Fruit fly (Drosophila melanogaster): ENCODE measurements around the gene CG32486.

Gene CG32486

DNA sequence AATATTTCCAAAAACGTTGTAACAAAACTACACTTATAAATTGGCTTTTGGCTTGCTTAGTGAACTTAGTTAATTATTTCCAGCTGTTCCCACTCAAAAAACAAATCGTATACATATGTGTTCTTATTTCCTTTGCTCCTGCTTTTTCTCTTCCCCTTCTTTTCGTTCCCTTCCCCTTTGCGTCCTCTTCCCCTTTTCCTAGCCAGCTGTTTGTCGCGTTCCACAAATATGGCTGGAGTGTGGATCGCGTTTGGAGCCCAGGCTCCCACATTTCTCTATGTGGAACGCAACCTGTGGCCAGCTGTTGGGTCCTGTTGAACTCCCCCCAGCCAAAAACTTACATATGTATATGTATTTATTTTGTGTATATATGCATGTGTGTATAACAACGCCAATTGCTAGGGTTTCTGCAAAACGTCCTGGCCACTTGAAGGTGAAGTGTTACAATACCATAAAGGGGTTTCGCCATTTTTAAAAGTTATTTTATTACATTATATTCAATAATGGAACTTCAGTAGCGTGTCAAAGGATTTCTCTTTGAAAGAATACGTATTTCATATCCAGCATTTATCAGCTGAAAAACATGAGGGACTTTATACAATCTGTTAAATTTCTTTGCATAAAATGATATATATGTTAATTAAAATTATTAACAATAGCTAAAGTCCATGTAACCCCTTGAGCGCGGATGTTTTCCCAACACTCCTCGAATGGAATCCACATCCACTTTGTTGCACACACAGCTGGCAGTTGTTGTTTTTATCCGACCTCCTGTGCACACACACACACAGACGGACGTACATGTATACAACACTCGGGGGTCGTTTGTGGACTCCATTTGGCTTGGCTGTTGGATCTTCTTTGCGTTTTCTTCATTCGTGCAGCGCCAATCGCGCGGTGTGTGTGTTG is 1.3 kb upstream of the CG32486 start (continued):
- peak; percentile 61 for TF ChIP-seq pros (GFP tag; optimal IDR thresholded peaks at IDR 0.05)
- peak; percentile 16 for TF ChIP-seq cwo (GFP tag; optimal IDR thresholded peaks at IDR 0.05)
- peak; percentile 17 for TF ChIP-seq Meics (GFP tag; optimal IDR thresholded peaks at IDR 0.05)
- no peak for TF ChIP-seq nau (GFP tag; optimal IDR thresholded peaks at IDR 0.05)
- TF ChIP-seq CG2712 (tag; optimal IDR thresholded peaks at IDR 0.05), result peak; percentile 17
- peak; percentile 68 for TF ChIP-seq Med (GFP tag)
- TF ChIP-seq CG14860 (GFP tag; IDR thresholded peaks at IDR 0.05; ENCODE audit: partially characterized antibody), result no peak
- peak; percentile 48 for TF ChIP-seq CG8924 (tag; optimal IDR thresholded peaks at IDR 0.05)
- no peak for TF ChIP-seq fd3F (GFP tag; optimal IDR thresholded peaks at IDR 0.05)
- no peak for TF ChIP-seq ssp (GFP tag; IDR thresholded peaks at IDR 0.05)
- no peak for TF ChIP-seq CG17802 (tag; optimal IDR thresholded peaks at IDR 0.05)
- peak; percentile 66 for TF ChIP-seq CG18599 (GFP tag; optimal IDR thresholded peaks at IDR 0.05)
- peak; percentile 23 for TF ChIP-seq lilli (GFP tag; optimal IDR thresholded peaks at IDR 0.05)
- peak; percentile 57 for TF ChIP-seq chm (GFP tag; IDR thresholded peaks at IDR 0.05)
- TF ChIP-seq HLH4C (GFP tag; IDR thresholded peaks at IDR 0.05; ENCODE audit: partially characterized antibody), result no peak
- TF ChIP-seq gce (GFP tag; IDR thresholded peaks at IDR 0.05), result no peak
- no peak for TF ChIP-seq exex (tag; optimal IDR thresholded peaks at IDR 0.05)
- TF ChIP-seq dmrt99B (tag; optimal IDR thresholded peaks at IDR 0.05), result no peak
- TF ChIP-seq CG15514 (GFP tag; optimal IDR thresholded peaks at IDR 0.05), result peak; percentile 16
- peak; percentile 25 for TF ChIP-seq CG10209 (GFP tag; optimal IDR thresholded peaks at IDR 0.05)
- no peak for TF ChIP-seq CG17385 (GFP tag; optimal IDR thresholded peaks at IDR 0.05)
- no peak for TF ChIP-seq emc (GFP tag; optimal IDR thresholded peaks at IDR 0.05)
- no peak for TF ChIP-seq Sox102F (GFP tag; optimal IDR thresholded peaks at IDR 0.05)
- TF ChIP-seq CG18262 (tag; optimal IDR thresholded peaks at IDR 0.05), result peak; percentile 4
- TF ChIP-seq CG17568 (GFP tag; optimal IDR thresholded peaks at IDR 0.05), result no peak
- TF ChIP-seq slou (GFP tag; optimal IDR thresholded peaks at IDR 0.05), result no peak
- TF ChIP-seq Mes4 (GFP tag; optimal IDR thresholded peaks at IDR 0.05), result no peak
- TF ChIP-seq kah (GFP tag; optimal IDR thresholded peaks at IDR 0.05), result peak; percentile 32
- TF ChIP-seq Hand (GFP tag; optimal IDR thresholded peaks at IDR 0.05), result no peak
- no peak for TF ChIP-seq mld (GFP tag; IDR thresholded peaks at IDR 0.05; ENCODE audit: partially characterized antibody)
- TF ChIP-seq maf-S (GFP tag; optimal IDR thresholded peaks at IDR 0.05), result no peak
- peak; percentile 37; the same call in 1 of the 2 replicates for TF ChIP-seq Bgb (GFP tag; IDR thresholded peaks at IDR 0.05; ENCODE audit: partially characterized antibody)
- TF ChIP-seq Stat92E (GFP tag; optimal IDR thresholded peaks at IDR 0.05), result no peak
- TF ChIP-seq run (tag; optimal IDR thresholded peaks at IDR 0.05), result no peak
- TF ChIP-seq Abd-B (GFP tag; optimal IDR thresholded peaks at IDR 0.05), result no peak
- TF ChIP-seq zfh1 (GFP tag; IDR thresholded peaks at IDR 0.05), result 0 out of 3 replicates have a peak, but pooled peaks have one; percentile 15
- no peak for TF ChIP-seq CG11093 (GFP tag; IDR thresholded peaks at IDR 0.05)
- TF ChIP-seq CG15479 (GFP tag; optimal IDR thresholded peaks at IDR 0.05), result peak; percentile 29
- no peak for TF ChIP-seq Ada2b (GFP tag; IDR thresholded peaks at IDR 0.05)
- TF ChIP-seq crp (GFP tag; optimal IDR thresholded peaks at IDR 0.05), result peak in 1 of 2 experiments; percentile 74
- TF ChIP-seq Mrtf (GFP tag; IDR thresholded peaks at IDR 0.05), result no peak
- no peak for TF ChIP-seq CG15696 (tag; optimal IDR thresholded peaks at IDR 0.05)
- TF ChIP-seq CG7963 (GFP tag; IDR thresholded peaks at IDR 0.05; ENCODE audit: partially characterized antibody), result no peak
- no peak for TF ChIP-seq CG17328 (GFP tag; IDR thresholded peaks at IDR 0.05)
- peak; percentile 90 for TF ChIP-seq Kr (GFP tag; optimal IDR thresholded peaks at IDR 0.05)
- no peak for TF ChIP-seq CG1529 (GFP tag; optimal IDR thresholded peaks at IDR 0.05)
- TF ChIP-seq CG6765 (GFP tag; optimal IDR thresholded peaks at IDR 0.05), result peak; percentile 44

All from whole organism, embryonic.